Worm (Caenorhabditis elegans) whole organism, young adult: ENCODE measurements around the gene F07C4.10.
A peak's percentile ranks its signal among the peaks of the same experiment; 100 is the strongest.

ENCODE experiments used
- B0035.1 ChIP-seq: sonication (generic microtip); optimal IDR thresholded peaks from 2 replicates; lab custom pipeline; 2016; ENCODE audit warnings: missing genetic modification characterization, mild to moderate bottlenecking, missing compliant biosample characterization, missing genotype, missing genetic modification reagents
- B0336.3 ChIP-seq: fragments of 200-800 bp; sonication (Bioruptor generic); IDR thresholded peaks from 2 replicates; pipeline ENCODE4 v1.3.6; 2022; ENCODE audit warnings: missing genetic modification characterization, missing compliant biosample characterization
- C06A6.2 ChIP-seq: fragments of 200-800 bp; sonication (Bioruptor generic); conservative IDR thresholded peaks from 2 replicates; pipeline ENCODE4 v1.3.6; 2022; ENCODE audit warnings: missing genetic modification characterization, missing compliant biosample characterization
- F10E7.11 ChIP-seq: sonication (generic microtip); optimal IDR thresholded peaks from 2 replicates; lab custom pipeline; 2017; ENCODE audit warnings: mild to moderate bottlenecking, missing genetic modification characterization, moderate library complexity, missing compliant biosample characterization
- F23B12.7 ChIP-seq: sonication (generic microtip); optimal IDR thresholded peaks from 2 replicates; lab custom pipeline; 2017; ENCODE audit warnings: missing genetic modification characterization, mild to moderate bottlenecking, missing compliant biosample characterization, antibody characterized with exemption, moderate library complexity; ENCODE audit not compliant: insufficient read depth
- Y53G8AR.9 ChIP-seq: fragments of 200-800 bp; sonication (Bioruptor generic); conservative IDR thresholded peaks from 2 replicates; pipeline ENCODE4 v1.3.6; 2022; ENCODE audit warnings: missing genetic modification reagents, missing genetic modification characterization, missing compliant biosample characterization
- Y79H2A.3 ChIP-seq: fragments of 200-800 bp; sonication (Bioruptor generic); conservative IDR thresholded peaks from 2 replicates; pipeline ENCODE4 v1.3.6; 2022; ENCODE audit warnings: missing genetic modification reagents, missing genetic modification characterization, missing compliant biosample characterization
- ama-1 ChIP-seq, 3 experiments: fragments of 150-350 bp in 1 of 3; sonication (generic microtip) in 2 of 3; optimal IDR thresholded peaks; 2 replicates each; lab custom pipeline; 2014 to 2018; ENCODE audit warnings: missing biosample characterization in 2 of 3, missing genetic modification characterization in 2 of 3, missing genetic modification reagents in 2 of 3
- aptf-2 ChIP-seq: fragments of 200-800 bp; sonication (Bioruptor generic); conservative IDR thresholded peaks from 2 replicates; pipeline ENCODE4 v1.3.6; 2022; ENCODE audit warnings: missing genetic modification reagents, missing genetic modification characterization, missing compliant biosample characterization
- aptf-3 ChIP-seq: fragments of 200-800 bp; sonication (Bioruptor generic); IDR thresholded peaks from 2 replicates; pipeline ENCODE4 v1.3.6; 2022; ENCODE audit warnings: missing genetic modification characterization, missing compliant biosample characterization
- attf-3 ChIP-seq: fragments of 200-800 bp; sonication (Bioruptor generic); conservative IDR thresholded peaks from 2 replicates; pipeline ENCODE4 v1.3.6; 2022; ENCODE audit warnings: missing genetic modification reagents, missing genetic modification characterization, missing compliant biosample characterization
- attf-5 ChIP-seq: fragments of 200-800 bp; sonication (Bioruptor generic); optimal IDR thresholded peaks from 2 replicates; lab custom pipeline; 2018; ENCODE audit warnings: mild to moderate bottlenecking, missing genetic modification characterization, missing compliant biosample characterization
- attf-6 ChIP-seq: fragments of 200-800 bp; sonication (Bioruptor generic); IDR thresholded peaks from 2 replicates; pipeline ENCODE4 v1.3.6; 2022; ENCODE audit warnings: missing genetic modification reagents, missing genetic modification characterization, missing compliant biosample characterization
- cebp-1 ChIP-seq, 2 experiments: fragments of 200-800 bp in 1 of 2; sonication (Bioruptor generic) in 1 of 2; sonication (generic microtip) in 1 of 2; IDR thresholded peaks in 1 of 2; optimal IDR thresholded peaks in 1 of 2; 2 replicates each; pipeline versions ENCODE4 v1.3.6 to Lab custom; 2017 to 2022; ENCODE audit warnings: missing compliant biosample characterization in 2 of 2, missing genetic modification characterization in 2 of 2, mild to moderate bottlenecking in 1 of 2, missing genetic modification reagents in 1 of 2, moderate library complexity in 1 of 2
- cebp-2 ChIP-seq: fragments of 200-800 bp; sonication (Bioruptor generic); IDR thresholded peaks from 2 replicates; pipeline ENCODE4 v1.3.6; 2022; ENCODE audit warnings: missing genetic modification characterization, missing compliant biosample characterization
- ceh-58 ChIP-seq: fragments of 200-800 bp; sonication (Bioruptor generic); IDR thresholded peaks from 2 replicates; pipeline ENCODE4 v1.3.6; 2022; ENCODE audit warnings: missing genetic modification characterization, missing compliant biosample characterization
- die-1 ChIP-seq: sonication (generic microtip); optimal IDR thresholded peaks from 2 replicates; lab custom pipeline; 2016; ENCODE audit warnings: missing genotype, mild to moderate bottlenecking, missing genetic modification characterization, missing compliant biosample characterization
- dpff-1 ChIP-seq: sonication (generic microtip); optimal IDR thresholded peaks from 2 replicates; lab custom pipeline; 2017; ENCODE audit warnings: mild to moderate bottlenecking, missing genetic modification characterization, missing compliant biosample characterization
- efl-1 ChIP-seq: fragments of 150-350 bp; optimal IDR thresholded peaks from 2 replicates; lab custom pipeline; 2014; ENCODE audit warnings: missing biosample characterization, missing genetic modification reagents, missing genetic modification characterization
- egl-18 ChIP-seq: fragments of 200-800 bp; sonication (Bioruptor generic); IDR thresholded peaks from 2 replicates; pipeline ENCODE4 v1.3.6; 2022; ENCODE audit warnings: missing genetic modification reagents, missing genetic modification characterization, missing compliant biosample characterization
- egl-44 ChIP-seq: fragments of 200-800 bp; sonication (Bioruptor generic); IDR thresholded peaks from 2 replicates; pipeline ENCODE4 v1.3.6; 2022; ENCODE audit warnings: missing genetic modification reagents, missing genetic modification characterization, missing compliant biosample characterization
- ekl-4 ChIP-seq: fragments of 200-800 bp; sonication (Bioruptor generic); IDR thresholded peaks from 2 replicates; pipeline ENCODE4 v1.3.6; 2022; ENCODE audit warnings: missing genetic modification reagents, missing genetic modification characterization, missing compliant biosample characterization
- hmg-20 ChIP-seq: fragments of 200-800 bp; sonication (Bioruptor generic); IDR thresholded peaks from 2 replicates; pipeline ENCODE4 v1.3.6; 2022; ENCODE audit warnings: missing genetic modification reagents, missing genetic modification characterization, missing compliant biosample characterization
- lag-1 ChIP-seq: fragments of 200-800 bp; sonication (Bioruptor generic); IDR thresholded peaks from 2 replicates; pipeline ENCODE4 v1.3.6; 2022; ENCODE audit warnings: missing genetic modification reagents, missing genetic modification characterization, missing compliant biosample characterization
- lin-35 ChIP-seq, 3 experiments: fragments of 150-350 bp in 2 of 3; sonication (generic microtip) in 1 of 3; optimal IDR thresholded peaks; 2 replicates each; lab custom pipeline; 2014 to 2018; ENCODE audit warnings: missing biosample characterization in 3 of 3, missing genetic modification characterization in 3 of 3, missing genetic modification reagents in 3 of 3
- lin-40 ChIP-seq: sonication (generic microtip); optimal IDR thresholded peaks from 2 replicates; lab custom pipeline; 2016; ENCODE audit warnings: missing genetic modification characterization, mild to moderate bottlenecking, missing compliant biosample characterization, missing genotype, missing genetic modification reagents
- mxl-1 ChIP-seq: sonication (generic microtip); optimal IDR thresholded peaks from 2 replicates; lab custom pipeline; 2016; ENCODE audit warnings: missing genetic modification characterization, missing compliant biosample characterization
- nfya-2 ChIP-seq: fragments of 200-800 bp; sonication (Bioruptor generic); IDR thresholded peaks from 2 replicates; pipeline ENCODE4 v1.3.6; 2022; ENCODE audit warnings: missing genetic modification reagents, missing genetic modification characterization, missing compliant biosample characterization
- nhr-80 ChIP-seq: sonication (generic microtip); optimal IDR thresholded peaks from 2 replicates; lab custom pipeline; 2016; ENCODE audit warnings: missing genetic modification characterization, missing compliant biosample characterization
- nhr-90 ChIP-seq: sonication (generic microtip); optimal IDR thresholded peaks from 2 replicates; lab custom pipeline; 2016; ENCODE audit warnings: missing genotype, mild to moderate bottlenecking, missing genetic modification characterization, missing compliant biosample characterization
- pbrm-1 ChIP-seq: fragments of 200-800 bp; sonication (Bioruptor generic); IDR thresholded peaks from 2 replicates; pipeline ENCODE4 v1.3.6; 2022; ENCODE audit warnings: missing genetic modification reagents, missing genetic modification characterization, missing compliant biosample characterization
- sea-2 ChIP-seq: fragments of 200-800 bp; sonication (Bioruptor generic); IDR thresholded peaks from 2 replicates; pipeline ENCODE4 v1.3.6; 2022; ENCODE audit warnings: missing genetic modification characterization, missing compliant biosample characterization
- snpc-1.3 ChIP-seq: sonication (generic microtip); optimal IDR thresholded peaks from 2 replicates; lab custom pipeline; 2017; ENCODE audit warnings: missing genetic modification characterization, mild to moderate bottlenecking, missing compliant biosample characterization, antibody characterized with exemption, moderate library complexity, missing genotype, missing genetic modification reagents; ENCODE audit not compliant: insufficient read depth
- snpc-3.4 ChIP-seq: sonication (generic microtip); optimal IDR thresholded peaks from 2 replicates; lab custom pipeline; 2017; ENCODE audit warnings: missing genetic modification characterization, mild to moderate bottlenecking, missing compliant biosample characterization, antibody characterized with exemption, moderate library complexity, missing genotype, missing genetic modification reagents
- snpc-4 ChIP-seq, 5 experiments: fragments of 150-350 bp in 1 of 5; sonication (generic microtip) in 4 of 5; optimal IDR thresholded peaks; 2 replicates each; lab custom pipeline; 2014 to 2018; ENCODE audit warnings: missing genetic modification characterization in 5 of 5, missing biosample characterization in 3 of 5, antibody characterized with exemption in 2 of 5, mild to moderate bottlenecking in 2 of 5, missing compliant biosample characterization in 2 of 5, missing genotype in 2 of 5, moderate library complexity in 2 of 5, missing genetic modification reagents in 1 of 5
- tbp1 ChIP-seq: fragments of 200-800 bp; sonication (Bioruptor generic); optimal IDR thresholded peaks from 2 replicates; lab custom pipeline; 2018; ENCODE audit warnings: mild to moderate bottlenecking, missing genetic modification characterization, missing compliant biosample characterization
- unc-62 ChIP-seq: fragments of 150-350 bp; optimal IDR thresholded peaks from 2 replicates; lab custom pipeline; 2014; ENCODE audit warnings: missing biosample characterization, missing genetic modification reagents, missing genetic modification characterization
- ztf-22 ChIP-seq: fragments of 200-800 bp; sonication (Bioruptor generic); optimal IDR thresholded peaks from 2 replicates; lab custom pipeline; 2018; ENCODE audit warnings: mild to moderate bottlenecking, missing genetic modification characterization, moderate library complexity, missing compliant biosample characterization
- ztf-6 ChIP-seq: fragments of 200-800 bp; sonication (Bioruptor generic); IDR thresholded peaks from 2 replicates; pipeline ENCODE4 v1.3.6; 2022; ENCODE audit warnings: missing genetic modification reagents, missing genetic modification characterization, missing compliant biosample characterization

The F07C4.10 gene

DNA sequence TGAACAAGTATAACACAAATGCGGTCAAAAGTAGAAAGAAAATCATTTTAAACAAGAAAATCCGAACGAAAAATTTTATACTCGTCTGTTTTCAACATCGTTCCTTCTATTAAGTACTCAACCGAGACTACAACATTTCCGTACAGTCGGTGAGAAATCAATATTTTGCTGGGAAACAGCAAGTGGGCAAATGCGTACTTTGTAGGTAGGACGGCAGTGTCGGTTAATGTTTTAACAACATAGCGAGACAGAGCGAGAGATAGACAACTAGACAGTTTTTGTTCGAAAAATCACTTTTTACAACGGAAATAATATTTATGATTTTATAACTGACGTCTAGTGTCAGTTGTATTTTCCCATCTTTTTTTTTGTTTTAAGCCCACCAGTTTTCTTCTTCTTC lies 41.7 kb upstream of the F07C4.10 start, which contains the start of gene cyp-33A1:
cyp-33A1 (minus strand) TSS at position 72 of the 400 bp plus-strand sequence.
- no peak for TF ChIP-seq Y53G8AR.9
- no peak for TF ChIP-seq C06A6.2 (GFP tag; lab: Robert Waterston, UW)
- no peak for TF ChIP-seq attf-3
- no peak for TF ChIP-seq die-1 (tag; lab: Kevin White, UChicago)
- TF ChIP-seq attf-5 (GFP tag; lab: Kevin White, UChicago), result peak; percentile 47
- no peak for TF ChIP-seq aptf-2
- TF ChIP-seq ztf-22, result no peak
- TF ChIP-seq nhr-90 (tag; lab: Kevin White, UChicago), result no peak
- TF ChIP-seq F23B12.7 (tag; lab: Kevin White, UChicago), result peak; percentile 33
- peak; percentile 30 for TF ChIP-seq nhr-80 (tag; lab: Kevin White, UChicago)
- TF ChIP-seq unc-62, result no peak
- no peak for TF ChIP-seq ekl-4 (GFP tag; lab: Robert Waterston, UW)
- no peak for TF ChIP-seq sea-2
- TF ChIP-seq ztf-6, result no peak
- no peak for TF ChIP-seq nfya-2

DNA sequence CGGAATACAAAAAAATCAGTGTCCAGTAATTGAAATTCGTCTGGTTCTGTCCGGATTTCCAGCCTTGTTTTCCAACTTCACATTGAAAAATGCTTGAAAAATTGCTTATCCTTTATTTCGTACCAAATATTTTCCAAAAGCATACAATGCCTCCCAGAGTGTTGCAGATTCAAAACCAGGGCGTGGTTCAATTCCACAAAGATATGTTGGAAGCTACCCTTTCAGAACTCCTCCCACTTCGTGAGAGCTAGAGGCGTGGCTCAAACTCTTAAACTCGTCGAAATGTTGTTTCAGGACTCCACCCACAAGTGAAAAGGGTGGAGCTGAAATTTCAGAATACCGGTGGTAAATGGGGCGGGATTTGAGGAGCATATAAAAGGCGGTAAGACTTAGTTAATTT lies 36.2 kb upstream of the F07C4.10 start, which contains the start of gene C12D5.3:
C12D5.3 (plus strand) TSS at position 301 of the 400 bp plus-strand sequence.
- TF ChIP-seq attf-5 (GFP tag; lab: Kevin White, UChicago) (no peak), egl-44 (GFP tag; lab: Robert Waterston, UW) (no peak), mxl-1 (tag; lab: Kevin White, UChicago) (no peak), nhr-80 (tag; lab: Kevin White, UChicago) (no peak), lin-40 (no peak), F23B12.7 (tag; lab: Kevin White, UChicago) (no peak), B0336.3 (no peak), Y53G8AR.9 (no peak), ama-1 (optimal IDR thresholded peaks at IDR 0.05; lab: Kevin White, UChicago) (no peak), ama-1 (GFP tag; optimal IDR thresholded peaks at IDR 0.05; lab: Kevin White, UChicago) (no peak), snpc-4 (GFP tag; optimal IDR thresholded peaks at IDR 0.05; lab: Kevin White, UChicago) (no peak), snpc-4 (tag; optimal IDR thresholded peaks at IDR 0.05; lab: Kevin White, UChicago) (no peak), attf-6 (GFP tag; lab: Robert Waterston, UW) (no peak)
- TF ChIP-seq, all 124 proteins: peak for 0

DNA sequence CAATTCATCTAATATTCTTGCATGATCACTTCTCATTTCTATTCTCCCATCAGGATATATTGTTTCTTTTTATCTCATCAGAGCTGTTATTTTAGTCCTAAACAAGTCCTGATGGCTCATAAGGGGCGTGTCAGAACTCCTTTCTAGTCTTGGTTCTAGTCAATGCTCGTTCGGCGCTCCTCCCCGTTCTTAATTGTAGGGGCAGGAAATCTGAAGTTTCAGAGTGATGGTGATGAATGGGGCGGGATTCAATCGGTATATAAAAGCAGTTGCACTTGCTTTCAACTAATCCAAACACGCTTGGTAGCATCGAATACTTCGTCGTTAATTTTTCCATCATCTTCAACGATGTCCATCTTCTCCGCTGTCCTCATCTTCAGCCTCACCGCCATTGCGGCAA lies 32.6 kb upstream of the F07C4.10 start, which contains the start of gene C12D5.4:
C12D5.4 (plus strand) TSS at position 301 of the 400 bp plus-strand sequence.
- TF ChIP-seq cebp-2 (no peak), dpff-1 (tag; lab: Kevin White, UChicago) (no peak), hmg-20 (GFP tag; lab: Robert Waterston, UW) (no peak), Y79H2A.3 (GFP tag; lab: Robert Waterston, UW) (no peak), sea-2 (no peak), tbp1 (no peak), ceh-58 (GFP tag; lab: Robert Waterston, UW) (no peak), egl-18 (no peak), cebp-1 (GFP tag; IDR thresholded peaks at IDR 0.05; lab: Robert Waterston, UW) (no peak), cebp-1 (tag; optimal IDR thresholded peaks at IDR 0.05; lab: Kevin White, UChicago) (no peak), snpc-3.4 (tag; lab: Kevin White, UChicago) (no peak), pbrm-1 (GFP tag; lab: Robert Waterston, UW) (no peak)

DNA sequence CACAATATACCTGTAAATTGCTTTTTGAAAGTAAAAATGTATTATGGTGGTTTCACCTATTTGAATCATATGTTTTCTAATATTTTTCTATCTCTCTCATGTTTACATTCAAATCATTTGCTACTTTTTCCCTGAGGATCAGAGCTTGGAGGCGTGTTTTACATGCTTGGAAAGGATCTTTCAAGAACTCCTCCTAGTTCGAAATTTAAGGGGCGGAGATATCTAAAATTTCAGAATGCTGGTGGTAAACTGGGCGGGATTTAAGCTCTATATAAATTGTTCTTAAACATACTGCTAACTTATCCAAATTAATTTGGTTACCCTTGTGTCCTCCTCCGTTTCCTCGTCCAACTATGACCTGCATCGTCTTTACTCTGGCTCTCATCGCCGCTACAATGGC lies 28.3 kb upstream of the F07C4.10 start, which contains the start of gene C12D5.5:
C12D5.5 (plus strand) TSS at position 301 of the 400 bp plus-strand sequence.
- TF ChIP-seq F10E7.11 (tag; lab: Kevin White, UChicago) (no peak), C06A6.2 (GFP tag; lab: Robert Waterston, UW) (no peak), aptf-3 (no peak), snpc-1.3 (tag; lab: Kevin White, UChicago) (no peak), snpc-4 (GFP tag; optimal IDR thresholded peaks at IDR 0.05; lab: Kevin White, UChicago) (no peak), snpc-4 (tag; optimal IDR thresholded peaks at IDR 0.05; lab: Kevin White, UChicago) (no peak), ztf-22 (no peak), B0035.1 (tag; lab: Kevin White, UChicago) (no peak), mxl-1 (tag; lab: Kevin White, UChicago) (no peak), lag-1 (GFP tag; lab: Robert Waterston, UW) (no peak), efl-1 (GFP tag; lab: Kevin White, UChicago) (no peak), ceh-58 (GFP tag; lab: Robert Waterston, UW) (no peak), lin-35 (GFP tag; optimal IDR thresholded peaks at IDR 0.05; lab: Kevin White, UChicago) (no peak)
- TF ChIP-seq, all 124 proteins: peak for 0
